Worm (Caenorhabditis elegans) whole organism, mixed stage, embryonic: Measurements from ENCODE around the gene ceh-88.

Source experiments
- M03D4.4 ChIP-seq: sonication (generic microtip); optimal IDR thresholded peaks from 2 replicates; lab custom pipeline; 2017; ENCODE audit warnings: mild to moderate bottlenecking, missing genetic modification characterization, missing compliant biosample characterization
- bed-3 ChIP-seq: fragments of 200-800 bp; sonication (Bioruptor generic); optimal IDR thresholded peaks from 3 replicates; lab custom pipeline; 2018; ENCODE audit warnings: mild to moderate bottlenecking, missing genetic modification characterization, moderate library complexity, missing compliant biosample characterization
- blmp-1 ChIP-seq: fragments of 150-350 bp; optimal IDR thresholded peaks from 2 replicates; lab custom pipeline; 2014; ENCODE audit warnings: missing biosample characterization, missing genetic modification characterization
- ceh-39 ChIP-seq: fragments of 150-350 bp; optimal IDR thresholded peaks from 2 replicates; lab custom pipeline; 2014; ENCODE audit warnings: missing biosample characterization, missing genetic modification characterization
- ceh-43 ChIP-seq: fragments of 200-800 bp; sonication (Bioruptor generic); optimal IDR thresholded peaks from 2 replicates; lab custom pipeline; 2018; ENCODE audit warnings: mild to moderate bottlenecking, missing genetic modification characterization, moderate library complexity, missing compliant biosample characterization
- ceh-83 ChIP-seq: fragments of 200-800 bp; sonication (Bioruptor generic); optimal IDR thresholded peaks from 2 replicates; lab custom pipeline; 2018; ENCODE audit warnings: mild to moderate bottlenecking, missing genetic modification characterization, missing compliant biosample characterization
- ces-1 ChIP-seq: fragments of 150-350 bp; optimal IDR thresholded peaks from 2 replicates; lab custom pipeline; 2014; ENCODE audit warnings: missing biosample characterization, missing genetic modification reagents, missing genetic modification characterization
- cnd-1 ChIP-seq: fragments of 200-800 bp; sonication (Bioruptor generic); optimal IDR thresholded peaks from 2 replicates; lab custom pipeline; 2018; ENCODE audit warnings: mild to moderate bottlenecking, missing genetic modification characterization, missing compliant biosample characterization
- drap-1 ChIP-seq: fragments of 200-800 bp; sonication (Bioruptor generic); optimal IDR thresholded peaks from 3 replicates; lab custom pipeline; 2018; ENCODE audit warnings: mild to moderate bottlenecking, missing genetic modification characterization, missing compliant biosample characterization
- elt-1 ChIP-seq: sonication (generic microtip); optimal IDR thresholded peaks from 2 replicates; lab custom pipeline; 2017; ENCODE audit warnings: missing genetic modification characterization, mild to moderate bottlenecking, missing compliant biosample characterization, antibody characterized with exemption, moderate library complexity, borderline replicate concordance; ENCODE audit not compliant: insufficient read depth
- elt-3 ChIP-seq: fragments of 150-350 bp; optimal IDR thresholded peaks from 2 replicates; lab custom pipeline; 2014; ENCODE audit warnings: missing biosample characterization, missing genetic modification characterization
- flh-1 ChIP-seq: fragments of 200-800 bp; sonication (Bioruptor generic); optimal IDR thresholded peaks from 2 replicates; lab custom pipeline; 2018; ENCODE audit warnings: mild to moderate bottlenecking, missing genetic modification characterization, moderate library complexity, missing compliant biosample characterization
- ham-2 ChIP-seq: fragments of 200-800 bp; sonication (Bioruptor generic); optimal IDR thresholded peaks from 2 replicates; lab custom pipeline; 2018; ENCODE audit warnings: mild to moderate bottlenecking, missing genetic modification characterization, missing compliant biosample characterization
- hlh-1 ChIP-seq: fragments of 150-350 bp; optimal IDR thresholded peaks from 2 replicates; lab custom pipeline; 2014; ENCODE audit warnings: missing biosample characterization, missing genetic modification reagents, missing genetic modification characterization
- lin-13 ChIP-seq: fragments of 150-350 bp; optimal IDR thresholded peaks from 2 replicates; lab custom pipeline; 2014; ENCODE audit warnings: missing biosample characterization, missing genetic modification characterization
- lin-32 ChIP-seq: fragments of 200-800 bp; sonication (Bioruptor generic); optimal IDR thresholded peaks from 2 replicates; lab custom pipeline; 2018; ENCODE audit warnings: mild to moderate bottlenecking, missing genetic modification characterization, missing compliant biosample characterization
- lsy-2 ChIP-seq: fragments of 150-350 bp; optimal IDR thresholded peaks from 2 replicates; lab custom pipeline; 2014; ENCODE audit warnings: missing biosample characterization, missing genetic modification characterization
- mab-5 ChIP-seq: fragments of 150-350 bp; optimal IDR thresholded peaks from 2 replicates; lab custom pipeline; 2014; ENCODE audit warnings: missing biosample characterization, missing genetic modification characterization
- mep-1 ChIP-seq: fragments of 150-350 bp; optimal IDR thresholded peaks from 2 replicates; lab custom pipeline; 2017; ENCODE audit warnings: missing biosample characterization, missing genetic modification reagents, missing genetic modification characterization, inconsistent platforms
- mls-2 ChIP-seq: sonication (generic microtip); optimal IDR thresholded peaks from 2 replicates; lab custom pipeline; 2016; ENCODE audit warnings: mild to moderate bottlenecking, missing genetic modification characterization, moderate library complexity, missing compliant biosample characterization
- nhr-12 ChIP-seq: fragments of 150-350 bp; optimal IDR thresholded peaks from 2 replicates; lab custom pipeline; 2014; ENCODE audit warnings: missing biosample characterization, missing genetic modification characterization
- nhr-2 ChIP-seq: fragments of 150-350 bp; optimal IDR thresholded peaks from 2 replicates; lab custom pipeline; 2014; ENCODE audit warnings: missing biosample characterization, missing genetic modification characterization
- nhr-237 ChIP-seq: fragments of 150-350 bp; optimal IDR thresholded peaks from 2 replicates; lab custom pipeline; 2014; ENCODE audit warnings: missing biosample characterization, missing genetic modification characterization
- nhr-28 ChIP-seq: fragments of 150-350 bp; optimal IDR thresholded peaks from 2 replicates; lab custom pipeline; 2014; ENCODE audit warnings: missing biosample characterization, missing genetic modification characterization
- nhr-76 ChIP-seq: sonication (generic microtip); optimal IDR thresholded peaks from 2 replicates; lab custom pipeline; 2017; ENCODE audit warnings: missing biosample characterization, missing genetic modification characterization
- pha-4 ChIP-seq: fragments of 150-350 bp; optimal IDR thresholded peaks from 2 replicates; lab custom pipeline; 2018; ENCODE audit warnings: missing biosample characterization, missing genetic modification reagents, missing genetic modification characterization
- sem-2 ChIP-seq: fragments of 200-800 bp; sonication (Bioruptor generic); optimal IDR thresholded peaks from 2 replicates; lab custom pipeline; 2018; ENCODE audit warnings: mild to moderate bottlenecking, missing genetic modification characterization, missing compliant biosample characterization
- snpc-4 ChIP-seq: fragments of 150-350 bp; optimal IDR thresholded peaks from 2 replicates; lab custom pipeline; 2014; ENCODE audit warnings: missing biosample characterization, missing genetic modification characterization
- tbx-8 ChIP-seq: fragments of 200-800 bp; sonication (Bioruptor generic); optimal IDR thresholded peaks from 2 replicates; lab custom pipeline; 2018; ENCODE audit warnings: mild to moderate bottlenecking, missing genetic modification characterization, moderate library complexity, missing compliant biosample characterization
- unc-120 ChIP-seq: sonication (generic microtip); optimal IDR thresholded peaks from 2 replicates; lab custom pipeline; 2017; ENCODE audit warnings: missing genetic modification characterization, missing compliant biosample characterization; ENCODE audit not compliant: poor library complexity, severe bottlenecking
- unc-39 ChIP-seq: fragments of 150-350 bp; optimal IDR thresholded peaks from 2 replicates; lab custom pipeline; 2014; ENCODE audit warnings: missing biosample characterization, missing genetic modification characterization
- unc-62 ChIP-seq: fragments of 150-350 bp; optimal IDR thresholded peaks from 2 replicates; lab custom pipeline; 2014; ENCODE audit warnings: missing biosample characterization, missing genetic modification reagents, missing genetic modification characterization
- zip-8 ChIP-seq: fragments of 150-350 bp; optimal IDR thresholded peaks from 2 replicates; lab custom pipeline; 2014; ENCODE audit warnings: missing biosample characterization, missing genetic modification characterization
- ztf-11 ChIP-seq: fragments of 150-350 bp; optimal IDR thresholded peaks from 2 replicates; lab custom pipeline; 2014; ENCODE audit warnings: missing biosample characterization, missing genetic modification characterization

The ceh-88 gene

DNA sequence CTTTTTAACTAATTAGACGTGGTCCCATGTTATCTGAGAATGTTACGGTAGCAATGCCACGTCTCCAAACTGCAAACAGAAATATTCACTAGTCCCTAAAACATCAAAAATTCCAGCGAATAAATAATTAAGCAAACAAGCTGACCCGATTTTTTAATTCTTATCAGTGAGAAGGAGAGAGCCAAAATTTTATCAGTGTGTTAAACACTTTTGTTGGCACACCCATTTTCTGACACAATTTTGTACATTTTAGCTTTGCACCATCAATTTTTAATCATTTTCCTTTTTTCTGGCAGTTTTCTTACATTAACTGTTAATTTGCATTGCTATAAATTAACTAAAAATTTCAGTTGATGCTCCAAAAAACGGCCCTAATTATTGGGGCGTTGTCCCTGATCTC lies 8.5 kb upstream of the ceh-88 start, which contains the start of gene C49C3.4:
Gene C49C3.4 (plus strand): TSS at position 351 of the 400 bp plus-strand sequence.
- TF ChIP-seq unc-120 (tag; lab: Kevin White, UChicago) (no peak), lsy-2 (no peak), drap-1 (GFP tag; lab: Kevin White, UChicago) (no peak), ces-1 (GFP tag; lab: Kevin White, UChicago) (no peak), cnd-1 (tag; lab: Kevin White, UChicago) (no peak), nhr-2 (tag; lab: Kevin White, UChicago) (no peak), nhr-76 (tag; lab: Kevin White, UChicago) (no peak), sem-2 (no peak), tbx-8 (GFP tag; lab: Kevin White, UChicago) (no peak), mls-2 (tag; lab: Kevin White, UChicago) (no peak), lin-32 (GFP tag; lab: Kevin White, UChicago) (no peak), nhr-28 (tag; lab: Kevin White, UChicago) (no peak), ceh-83 (GFP tag; lab: Kevin White, UChicago) (no peak), snpc-4 (tag; lab: Kevin White, UChicago) (no peak), ham-2 (no peak), hlh-1 (tag; lab: Kevin White, UChicago) (no peak), ceh-39 (tag; lab: Kevin White, UChicago) (no peak), zip-8 (no peak), pha-4 (no peak), mab-5 (tag; lab: Kevin White, UChicago) (no peak)

DNA sequence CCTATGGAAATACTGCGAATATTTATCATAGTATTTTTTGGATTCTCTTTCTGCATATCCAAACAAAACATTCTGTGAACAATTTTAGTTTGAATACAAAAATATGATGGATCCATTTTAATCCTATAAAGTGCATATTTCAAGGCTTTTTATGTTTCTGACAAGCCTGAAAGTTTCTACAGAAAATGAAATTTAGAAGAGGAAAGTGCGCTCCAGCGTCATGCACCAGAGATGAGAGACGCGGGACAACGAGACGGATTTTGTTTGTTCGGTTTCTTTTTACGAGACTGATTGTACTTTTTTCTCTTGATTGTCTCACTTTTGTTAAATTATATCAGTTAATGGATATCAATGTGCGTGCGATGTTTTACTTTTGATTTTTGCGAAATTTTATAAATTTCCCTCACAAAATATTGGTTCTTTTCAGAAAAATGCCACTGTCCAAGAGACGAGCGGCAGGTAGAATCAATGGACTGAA lies 2.2 kb downstream of the ceh-88 start, which contains the start of gene C49C3.6:
Gene C49C3.6 (plus strand): TSS at position 428 of the 478 bp plus-strand sequence.
- TF ChIP-seq ces-1 (GFP tag; lab: Kevin White, UChicago) (peak; percentile 73), tbx-8 (GFP tag; lab: Kevin White, UChicago) (no peak)

DNA sequence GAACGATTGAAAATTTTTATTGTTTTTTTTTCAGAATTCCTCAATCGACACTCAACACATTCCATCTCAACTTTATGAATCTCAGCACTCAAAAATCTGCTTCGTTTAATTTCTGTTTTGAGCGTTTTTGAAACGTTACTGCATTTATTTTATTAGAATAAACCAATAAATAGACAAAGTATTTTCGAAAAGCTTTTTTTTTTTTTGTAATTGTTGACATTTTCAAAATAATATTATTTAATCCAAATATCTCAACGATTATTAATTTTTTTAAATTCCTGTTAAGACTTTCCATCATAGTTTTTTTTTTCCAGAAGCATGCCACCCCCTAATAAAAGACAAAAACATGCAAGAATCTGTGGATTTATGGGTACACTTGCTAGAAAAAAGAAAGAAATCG lies 3.3 kb downstream of the ceh-88 start, which contains the start of gene C49C3.7:
Gene C49C3.7 (plus strand): TSS at position 301 of the 400 bp plus-strand sequence.
- TF ChIP-seq elt-3 (tag; lab: Kevin White, UChicago) (no peak), lin-13 (no peak), ztf-11 (tag; lab: Kevin White, UChicago) (no peak), sem-2 (no peak), unc-62 (no peak), nhr-237 (tag; lab: Kevin White, UChicago) (no peak), snpc-4 (tag; lab: Kevin White, UChicago) (no peak), mep-1 (tag; lab: Kevin White, UChicago) (no peak), unc-120 (tag; lab: Kevin White, UChicago) (no peak)

DNA sequence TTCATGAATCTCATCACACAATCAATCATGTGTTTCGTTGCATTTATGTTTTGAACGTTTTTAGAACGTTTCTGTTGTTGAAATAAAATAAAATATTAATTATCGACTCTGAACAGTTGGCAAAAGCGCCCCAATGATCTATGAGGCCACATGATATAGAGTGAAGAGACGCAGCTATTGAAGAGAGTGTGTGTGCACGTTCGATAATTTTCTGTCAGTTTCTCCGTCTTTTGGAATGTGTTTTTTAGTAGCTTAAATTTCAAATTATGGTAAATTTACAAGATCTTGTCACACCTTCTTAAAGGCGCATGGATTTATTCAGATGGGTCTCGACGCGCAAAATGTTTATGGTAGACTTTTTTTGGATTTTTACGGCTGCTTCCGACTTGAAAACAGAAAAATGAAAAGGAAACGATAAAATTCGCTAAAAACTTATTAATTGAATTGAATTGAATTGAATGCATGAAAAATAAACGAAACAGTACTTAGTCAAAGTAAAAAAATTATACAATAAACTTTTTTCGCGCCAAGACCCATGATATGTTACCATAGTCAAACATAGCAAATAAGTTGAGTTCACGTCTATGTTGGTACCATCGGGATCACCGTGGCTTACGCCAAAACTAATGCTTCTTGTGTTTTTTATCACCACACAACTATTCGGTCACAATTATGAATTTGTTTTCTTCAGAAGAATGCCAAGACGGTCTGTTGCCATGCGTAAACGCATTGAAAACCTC lies 4.7 kb downstream of the ceh-88 start, which contains the start of gene C49C3.15:
Gene C49C3.15 (plus strand): TSS at position 690 of the 740 bp plus-strand sequence.
- no peak for TF ChIP-seq flh-1
- TF ChIP-seq ceh-43: peak; percentile 23
- no peak for TF ChIP-seq ham-2
- no peak for TF ChIP-seq sem-2
- TF ChIP-seq unc-39 (tag; lab: Kevin White, UChicago): no peak
- no peak for TF ChIP-seq drap-1 (GFP tag; lab: Kevin White, UChicago)
- peak; percentile 69 for TF ChIP-seq ceh-39 (tag; lab: Kevin White, UChicago)
- peak; percentile 40 for TF ChIP-seq mep-1 (tag; lab: Kevin White, UChicago)
- no peak for TF ChIP-seq elt-1 (tag; lab: Kevin White, UChicago)
- no peak for TF ChIP-seq snpc-4 (tag; lab: Kevin White, UChicago)
- no peak for TF ChIP-seq lin-13
- no peak for TF ChIP-seq nhr-12
- no peak for TF ChIP-seq lsy-2
- no peak for TF ChIP-seq zip-8
- TF ChIP-seq tbx-8 (GFP tag; lab: Kevin White, UChicago): no peak
- no peak for TF ChIP-seq ztf-11 (tag; lab: Kevin White, UChicago)
- no peak for TF ChIP-seq nhr-28 (tag; lab: Kevin White, UChicago)
- no peak for TF ChIP-seq blmp-1 (tag; lab: Kevin White, UChicago)
- TF ChIP-seq pha-4: peak; percentile 18
- TF ChIP-seq hlh-1 (tag; lab: Kevin White, UChicago): peak; percentile 46
- TF ChIP-seq cnd-1 (tag; lab: Kevin White, UChicago): no peak
- no peak for TF ChIP-seq ceh-83 (GFP tag; lab: Kevin White, UChicago)
- no peak for TF ChIP-seq mab-5 (tag; lab: Kevin White, UChicago)
- TF ChIP-seq lin-32 (GFP tag; lab: Kevin White, UChicago): no peak
- TF ChIP-seq nhr-76 (tag; lab: Kevin White, UChicago): no peak
- no peak for TF ChIP-seq unc-120 (tag; lab: Kevin White, UChicago)
- TF ChIP-seq ces-1 (GFP tag; lab: Kevin White, UChicago): peak; percentile 31
- TF ChIP-seq elt-3 (tag; lab: Kevin White, UChicago): no peak
- TF ChIP-seq nhr-2 (tag; lab: Kevin White, UChicago): no peak
- no peak for TF ChIP-seq nhr-237 (tag; lab: Kevin White, UChicago)
- no peak for TF ChIP-seq M03D4.4 (tag; lab: Kevin White, UChicago)
- TF ChIP-seq unc-62: peak; percentile 35
- TF ChIP-seq bed-3 (GFP tag; lab: Kevin White, UChicago): no peak
